Worm (Caenorhabditis elegans): Measurements from ENCODE around the gene cyn-1.
"Not testable (repeated sequence)": the region's sequence is repeated elsewhere in the genome, so short reads cannot be mapped to it uniquely, and the experiment has no call there.

The cyn-1 gene

ce11 chrV:14355738-14356368 is at the start of gene cyn-1 (continued):
- TF ChIP-seq somi-1 (GFP tag; optimal IDR thresholded peaks at IDR 0.05) = no peak
- TF ChIP-seq T07F8.4 (tag; optimal IDR thresholded peaks at IDR 0.05) = no peak
- TF ChIP-seq lag-1 (GFP tag; IDR thresholded peaks at IDR 0.05) = no peak
- TF ChIP-seq nfyb-1 (GFP tag; IDR thresholded peaks at IDR 0.05) = peak; percentile 70
- TF ChIP-seq rec-8 (tag; optimal IDR thresholded peaks at IDR 0.05) = no peak
- peak; percentile 71 for TF ChIP-seq snpc-3.4 (tag; optimal IDR thresholded peaks at IDR 0.05)
- TF ChIP-seq hlh-26 (GFP tag; conservative IDR thresholded peaks at IDR 0.05) = no peak
- TF ChIP-seq nhr-120 (GFP tag; IDR thresholded peaks at IDR 0.05) = no peak
- peak; percentile 34; the same call in 1 of the 2 replicates for TF ChIP-seq madf-8 (GFP tag; conservative IDR thresholded peaks at IDR 0.05)
- no peak for TF ChIP-seq bed-2 (GFP tag; IDR thresholded peaks at IDR 0.05)
- TF ChIP-seq C17E4.6 (GFP tag; IDR thresholded peaks at IDR 0.05) = no peak
- peak; percentile 81 for TF ChIP-seq lin-40 (tag; optimal IDR thresholded peaks at IDR 0.05)
- TF ChIP-seq aptf-2 (GFP tag; conservative IDR thresholded peaks at IDR 0.05) = no peak
- TF ChIP-seq ceh-40 (GFP tag; IDR thresholded peaks at IDR 0.05) = no peak
- peak; percentile 66 for TF ChIP-seq tbp1 (GFP tag; optimal IDR thresholded peaks at IDR 0.05)
- TF ChIP-seq K12H6.12 (tag; optimal IDR thresholded peaks at IDR 0.05) = no peak
- peak; percentile 25; the same call in 1 of the 2 replicates for TF ChIP-seq pbrm-1 (GFP tag; IDR thresholded peaks at IDR 0.05)
- peak; percentile 65 for TF ChIP-seq lsl-1 (GFP tag; optimal IDR thresholded peaks at IDR 0.05)
- TF ChIP-seq let-526 (GFP tag; IDR thresholded peaks at IDR 0.05) = no peak
- peak; percentile 32 for TF ChIP-seq attf-5 (GFP tag; optimal IDR thresholded peaks at IDR 0.05)
- peak; percentile 61 to 96 (median 74) for TF ChIP-seq lin-35 (GFP tag; optimal IDR thresholded peaks at IDR 0.05)
- TF ChIP-seq mes-4 (tag; optimal IDR thresholded peaks at IDR 0.05) = no peak
- peak; percentile 96 for TF ChIP-seq ztf-18 (tag; optimal IDR thresholded peaks at IDR 0.05)
- peak; percentile 25; the same call in 1 of the 2 replicates for TF ChIP-seq K11D2.4 (GFP tag; IDR thresholded peaks at IDR 0.05)
- TF ChIP-seq F23B12.7 (tag; optimal IDR thresholded peaks at IDR 0.05; ENCODE audit: insufficient read depth) = peak; percentile 58
- no peak for TF ChIP-seq bed-1 (GFP tag; IDR thresholded peaks at IDR 0.05)
- peak; percentile 15 for TF ChIP-seq F22D6.2 (tag; optimal IDR thresholded peaks at IDR 0.05)
- no peak for TF ChIP-seq tlf-1 (GFP tag; optimal IDR thresholded peaks at IDR 0.05)
- peak; percentile 55 for TF ChIP-seq hrde-1 (tag; optimal IDR thresholded peaks at IDR 0.05; ENCODE audit: borderline replicate concordance)
- TF ChIP-seq nfya-2 (GFP tag; IDR thresholded peaks at IDR 0.05) = no peak
- peak; percentile 81 for TF ChIP-seq efl-1 (GFP tag; optimal IDR thresholded peaks at IDR 0.05)

ce11 chrV:14306771-14307170 is 49.1 kb upstream of the cyn-1 start, which contains the start of gene spig-4:
spig-4 (minus strand) TSS chrV:14306871.
- not testable (repeated sequence) for TF ChIP-seq snpc-1.3 (tag; optimal IDR thresholded peaks at IDR 0.05; ENCODE audit: insufficient read depth); ceh-91 (GFP tag; IDR thresholded peaks at IDR 0.05); chd-7 (tag; optimal IDR thresholded peaks at IDR 0.05)

ce11 chrV:14308164-14308563 is 47.7 kb upstream of the cyn-1 start, which contains the start of gene spig-5:
spig-5 (plus strand) TSS chrV:14308464.
- not testable (repeated sequence) for TF ChIP-seq let-526 (GFP tag; IDR thresholded peaks at IDR 0.05); him-1 (tag; optimal IDR thresholded peaks at IDR 0.05); hsf-1 (GFP tag; IDR thresholded peaks at IDR 0.05)

Measured in whole organism, young adult.